Fruit fly (Drosophila melanogaster): ENCODE measurements around the gene CG17919.

CG17919 gene

dm6 chr3R:6352436-6352835, 8.6 kb downstream of the CG17919 start (continued):
- TF ChIP-seq sr (GFP tag; IDR thresholded peaks at IDR 0.05): peak; percentile 71; the same call in 2 of the 3 replicates
- peak; percentile 51; the same call in 1 of the 2 replicates for TF ChIP-seq CG31224 (GFP tag; IDR thresholded peaks at IDR 0.05)
- no peak for TF ChIP-seq hkb (optimal IDR thresholded peaks at IDR 0.05)
- no peak for TF ChIP-seq hkb (GFP tag; IDR thresholded peaks at IDR 0.05)
- TF ChIP-seq Bteb2 (GFP tag; optimal IDR thresholded peaks at IDR 0.05): no peak
- no peak for TF ChIP-seq her (GFP tag; optimal IDR thresholded peaks at IDR 0.05)
- no peak for TF ChIP-seq ac (GFP tag; optimal IDR thresholded peaks at IDR 0.05)
- TF ChIP-seq lilli (GFP tag; optimal IDR thresholded peaks at IDR 0.05): no peak
- no peak for TF ChIP-seq NK7.1 (GFP tag; optimal IDR thresholded peaks at IDR 0.05)

dm6 chr3R:6352893-6353623, 9.2 kb downstream of the CG17919 start:
- TF ChIP-seq yki (optimal IDR thresholded peaks at IDR 0.05) (no peak), MTF-1 (GFP tag; optimal IDR thresholded peaks at IDR 0.05; ENCODE audit: borderline replicate concordance) (no peak), insv (GFP tag; optimal IDR thresholded peaks at IDR 0.05) (no peak), Sry-δ (GFP tag; optimal IDR thresholded peaks at IDR 0.05) (no peak), H2.0 (GFP tag; IDR thresholded peaks at IDR 0.05) (no peak), CG8478 (optimal IDR thresholded peaks at IDR 0.05) (no peak), fd3F (GFP tag; optimal IDR thresholded peaks at IDR 0.05) (no peak), CG13894 (tag; optimal IDR thresholded peaks at IDR 0.05) (no peak), CG15514 (GFP tag; optimal IDR thresholded peaks at IDR 0.05) (no peak), sug (tag; optimal IDR thresholded peaks at IDR 0.05) (no peak), pan (optimal IDR thresholded peaks at IDR 0.05) (no peak), pan (GFP tag; optimal IDR thresholded peaks at IDR 0.05 in 1 of 2, IDR thresholded peaks at IDR 0.05 in 1 of 2) (no peak), CG15073 (GFP tag; optimal IDR thresholded peaks at IDR 0.05) (no peak), CG34224 (GFP tag; IDR thresholded peaks at IDR 0.05; ENCODE audit: partially characterized antibody) (no peak), unc-4 (GFP tag; IDR thresholded peaks at IDR 0.05; ENCODE audit: partially characterized antibody) (no peak), tll (GFP tag; optimal IDR thresholded peaks at IDR 0.05) (no peak), CG14014 (GFP tag; IDR thresholded peaks at IDR 0.05) (no peak), cas (GFP tag; IDR thresholded peaks at IDR 0.05) (no peak), jing (GFP tag; optimal IDR thresholded peaks at IDR 0.05) (no peak), fru (optimal IDR thresholded peaks at IDR 0.05) (no peak), phol (tag; optimal IDR thresholded peaks at IDR 0.05) (peak; percentile 65), CG10274 (GFP tag; optimal IDR thresholded peaks at IDR 0.05) (no peak), Fer1 (GFP tag; optimal IDR thresholded peaks at IDR 0.05) (no peak), Aef1 (GFP tag; IDR thresholded peaks at IDR 0.05) (no peak), NfI (GFP tag; optimal IDR thresholded peaks at IDR 0.05) (peak; percentile 12), CG1529 (GFP tag; optimal IDR thresholded peaks at IDR 0.05) (no peak), CG6813 (GFP tag; optimal IDR thresholded peaks at IDR 0.05) (no peak), pb (GFP tag; optimal IDR thresholded peaks at IDR 0.05) (no peak), lmd (GFP tag; IDR thresholded peaks at IDR 0.05) (0 out of 2 replicates have a peak, but pooled peaks have one; percentile 7), Meics (GFP tag; optimal IDR thresholded peaks at IDR 0.05) (peak; percentile 32), CG11723 (GFP tag; optimal IDR thresholded peaks at IDR 0.05) (peak; percentile 26), CG11247 (GFP tag; IDR thresholded peaks at IDR 0.05) (no peak), NC2α (GFP tag; optimal IDR thresholded peaks at IDR 0.05) (no peak), CG1792 (GFP tag; optimal IDR thresholded peaks at IDR 0.05) (no peak), ftz-f1 (GFP tag; optimal IDR thresholded peaks at IDR 0.05) (no peak), nerfin-1 (tag; optimal IDR thresholded peaks at IDR 0.05) (peak; percentile 35), CG18476 (GFP tag; optimal IDR thresholded peaks at IDR 0.05) (no peak), usp (GFP tag; optimal IDR thresholded peaks at IDR 0.05) (no peak), CG3065 (GFP tag; optimal IDR thresholded peaks at IDR 0.05) (no peak), CG6791 (GFP tag; IDR thresholded peaks at IDR 0.05; ENCODE audit: partially characterized antibody) (no peak), CG17912 (GFP tag; optimal IDR thresholded peaks at IDR 0.05) (no peak), CG10959 (GFP tag; IDR thresholded peaks at IDR 0.05) (no peak)

Measured in whole organism, embryonic.